Fruit fly (Drosophila melanogaster): ENCODE measurements around the gene CG13473.

Gene CG13473

DNA sequence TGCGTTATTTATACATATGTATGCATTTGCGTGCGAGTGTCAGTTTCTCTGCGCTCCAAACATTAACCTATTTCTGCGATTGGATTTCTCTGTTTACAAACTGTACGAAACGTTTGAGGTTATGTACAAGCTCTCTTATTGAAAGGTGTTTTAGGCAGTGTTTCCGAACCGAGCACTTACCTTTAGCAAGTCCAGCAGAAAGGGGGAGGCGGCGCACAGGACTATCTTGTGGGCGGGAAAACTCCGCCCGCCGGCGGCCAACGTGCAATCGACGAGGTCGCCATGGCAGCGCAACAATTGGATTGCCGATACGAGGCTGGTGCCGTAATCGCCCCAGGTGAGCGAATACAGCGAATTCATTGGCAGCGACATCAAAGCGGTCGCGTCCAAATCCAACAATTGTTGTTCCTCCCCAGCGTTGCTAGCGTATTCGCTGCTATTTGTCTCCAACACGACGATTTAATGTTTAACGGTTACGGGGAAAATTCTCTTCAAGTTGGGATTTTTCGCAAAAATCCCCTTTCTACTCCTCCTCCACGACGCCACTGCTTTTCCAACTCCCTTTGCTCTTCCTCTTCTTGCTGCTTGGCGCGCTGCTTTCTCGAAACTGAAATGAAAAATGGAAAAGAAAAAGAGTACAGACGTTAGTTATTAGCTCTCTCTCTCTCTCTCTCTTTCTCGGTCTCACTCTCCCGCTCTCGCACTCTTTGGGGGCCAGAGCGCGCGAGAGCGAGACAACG is 28.3 kb downstream of the CG13473 start (continued):
- TF ChIP-seq cwo (GFP tag; optimal IDR thresholded peaks at IDR 0.05) (peak; percentile 79), CG32772 (GFP tag; IDR thresholded peaks at IDR 0.05) (peak; percentile 90), CG10366 (GFP tag; IDR thresholded peaks at IDR 0.05) (peak; percentile 92), CG33213 (GFP tag; optimal IDR thresholded peaks at IDR 0.05) (peak; percentile 80), peb (GFP tag; IDR thresholded peaks at IDR 0.05) (peak; percentile 88), CG9876 (GFP tag; optimal IDR thresholded peaks at IDR 0.05) (peak; percentile 92), CG2712 (tag; optimal IDR thresholded peaks at IDR 0.05) (peak; percentile 80), Oaz (GFP tag; IDR thresholded peaks at IDR 0.05) (peak; percentile 85), C15 (GFP tag; IDR thresholded peaks at IDR 0.05) (peak; percentile 88), az2 (GFP tag; optimal IDR thresholded peaks at IDR 0.05) (peak; percentile 90), CG15514 (GFP tag; optimal IDR thresholded peaks at IDR 0.05) (peak; percentile 78), CG4360 (GFP tag; IDR thresholded peaks at IDR 0.05) (peak; percentile 79), Dll (GFP tag; IDR thresholded peaks at IDR 0.05; ENCODE audit: partially characterized antibody) (0 out of 4 replicates have a peak, but pooled peaks have one; percentile 29), stc (GFP tag; IDR thresholded peaks at IDR 0.05) (peak; percentile 90), pan (optimal IDR thresholded peaks at IDR 0.05) (no peak), pan (GFP tag; optimal IDR thresholded peaks at IDR 0.05 in 1 of 2, IDR thresholded peaks at IDR 0.05 in 1 of 2) (peak in 1 of 2 experiments; percentile 93), CG13287 (GFP tag; IDR thresholded peaks at IDR 0.05; ENCODE audit: partially characterized antibody) (0 out of 2 replicates have a peak, but pooled peaks have one; percentile 6), CG10431 (GFP tag; optimal IDR thresholded peaks at IDR 0.05) (no peak), Hey (tag; optimal IDR thresholded peaks at IDR 0.05) (peak; percentile 71), ftz-f1 (GFP tag; optimal IDR thresholded peaks at IDR 0.05) (peak; percentile 19), CG13624 (GFP tag; optimal IDR thresholded peaks at IDR 0.05) (peak; percentile 93), CG15601 (tag; optimal IDR thresholded peaks at IDR 0.05) (peak; percentile 31), fd96Cb (tag; optimal IDR thresholded peaks at IDR 0.05) (peak; percentile 81), CG3847 (GFP tag; IDR thresholded peaks at IDR 0.05) (peak; percentile 92), lmd (GFP tag; IDR thresholded peaks at IDR 0.05) (peak; percentile 93), Fer2 (tag; optimal IDR thresholded peaks at IDR 0.05) (peak; percentile 73), Hr39 (optimal IDR thresholded peaks at IDR 0.05) (no peak), CHES-1-like (GFP tag; optimal IDR thresholded peaks at IDR 0.05) (peak; percentile 94), YL-1 (GFP tag; optimal IDR thresholded peaks at IDR 0.05) (peak; percentile 24), MBD-R2 (GFP tag; IDR thresholded peaks at IDR 0.05) (peak; percentile 76), NFAT (GFP tag; IDR thresholded peaks at IDR 0.05) (peak; percentile 94), B-H2 (GFP tag; optimal IDR thresholded peaks at IDR 0.05) (peak; percentile 76), hkb (optimal IDR thresholded peaks at IDR 0.05) (no peak), hkb (GFP tag; IDR thresholded peaks at IDR 0.05) (peak; percentile 88), CG33557 (GFP tag; optimal IDR thresholded peaks at IDR 0.05) (no peak), CG1647 (GFP tag; optimal IDR thresholded peaks at IDR 0.05) (peak; percentile 79), klu (GFP tag; IDR thresholded peaks at IDR 0.05) (peak; percentile 84), CG32532 (GFP tag; IDR thresholded peaks at IDR 0.05) (peak; percentile 96), Myb (GFP tag; optimal IDR thresholded peaks at IDR 0.05) (peak; percentile 85), nom (GFP tag; optimal IDR thresholded peaks at IDR 0.05) (peak; percentile 55), wor (GFP tag; IDR thresholded peaks at IDR 0.05) (peak; percentile 76), CG6689 (GFP tag; IDR thresholded peaks at IDR 0.05) (peak; percentile 87), CG17829 (tag; optimal IDR thresholded peaks at IDR 0.05) (peak; percentile 64), CG14710 (tag; optimal IDR thresholded peaks at IDR 0.05) (peak; percentile 45), gsb-n (tag; optimal IDR thresholded peaks at IDR 0.05) (peak; percentile 46), gce (GFP tag; IDR thresholded peaks at IDR 0.05) (peak; percentile 85; the same call in 2 of the 3 replicates), ems (GFP tag; optimal IDR thresholded peaks at IDR 0.05) (peak; percentile 84), kah (GFP tag; optimal IDR thresholded peaks at IDR 0.05) (peak; percentile 39), Dad (GFP tag; optimal IDR thresholded peaks at IDR 0.05) (peak; percentile 84), CG17912 (GFP tag; optimal IDR thresholded peaks at IDR 0.05) (peak; percentile 45)
